Worm (Caenorhabditis elegans) whole organism, L4/young adult: ENCODE data around the gene T05A7.6.

Experiments used
- dao-5 ChIP-seq: sonication (generic microtip); optimal IDR thresholded peaks from 2 replicates; lab custom pipeline; 2016; ENCODE audit warnings: missing genotype, missing genetic modification characterization, moderate library complexity, missing compliant biosample characterization
- him-1 ChIP-seq: sonication (generic microtip); optimal IDR thresholded peaks from 2 replicates; lab custom pipeline; 2016; ENCODE audit warnings: missing genotype, missing genetic modification reagents, missing genetic modification characterization, missing compliant biosample characterization

ce11 chrII:4621650-4622049 lies 49.9 kb downstream of the T05A7.6 start, which contains the start of gene clec-139:
- TF ChIP-seq him-1 (no peak), dao-5 (no peak)
